Fruit fly (Drosophila melanogaster) whole organism, wandering third instar larva: ENCODE measurements around the gene Cyp4ac2.
A peak's percentile ranks its signal among the peaks of the same experiment; 100 is the strongest.

Experiments used
- Dif ChIP-seq: fragments of 200-275, 200-300 bp; sonication (Bioruptor generic); optimal IDR thresholded peaks from 2 replicates; lab custom pipeline; 2018; ENCODE audit warnings: missing biosample characterization, missing genetic modification characterization; ENCODE audit not compliant: partially characterized antibody
- Hnf4 ChIP-seq: fragments of 200-800 bp; sonication (Bioruptor generic); optimal IDR thresholded peaks from 2 replicates; lab custom pipeline; 2016; ENCODE audit warnings: missing biosample characterization, mild to moderate bottlenecking, missing genetic modification characterization

Cyp4ac2 gene

dm6 chr2L:5314630-5315159 lies 48.5 kb downstream of the Cyp4ac2 start, which contains the start of gene CG14024:
TSS of gene CG14024 (minus strand) at chr2L:5314895.
- TF ChIP-seq Hnf4 (no peak), Dif (GFP tag; lab: Kevin White, UChicago) (peak; percentile 28)
- TF ChIP-seq, all 38 proteins: peak for 1
